Fruit fly (Drosophila melanogaster) whole organism, embryonic: ENCODE results near the gene CG11560.

Experiments
- Adf1 ChIP-seq: fragments of 200-800 bp; sonication (Bioruptor generic); IDR thresholded peaks from 2 replicates; pipeline ENCODE4 v1.3.6; 2022; ENCODE audit warnings: missing biosample characterization, missing genetic modification characterization
- Aef1 ChIP-seq: fragments of 200-800 bp; sonication (Bioruptor generic); IDR thresholded peaks from 3 replicates; pipeline ENCODE4 v1.3.6; 2022; ENCODE audit warnings: missing biosample characterization, missing genetic modification characterization
- Asciz ChIP-seq: fragments of 200-800 bp; sonication (Bioruptor generic); optimal IDR thresholded peaks from 2 replicates; lab custom pipeline; 2017; ENCODE audit warnings: missing biosample characterization, mild to moderate bottlenecking, missing genetic modification characterization, missing genetic modification reagents
- Bgb ChIP-seq: fragments of 200-800 bp; sonication (Bioruptor generic); IDR thresholded peaks from 2 replicates; pipeline ENCODE4 v1.3.6; 2022; ENCODE audit warnings: missing biosample characterization, missing genetic modification characterization; ENCODE audit not compliant: partially characterized antibody
- CG10147 ChIP-seq: fragments of 200-800 bp; sonication (Bioruptor generic); optimal IDR thresholded peaks from 2 replicates; lab custom pipeline; 2019; ENCODE audit warnings: missing biosample characterization, mild to moderate bottlenecking, missing genetic modification characterization, moderate library complexity
- CG10267 ChIP-seq: fragments of 200-800 bp; sonication (Bioruptor generic); optimal IDR thresholded peaks from 2 replicates; lab custom pipeline; 2018; ENCODE audit warnings: missing biosample characterization, mild to moderate bottlenecking, missing genetic modification characterization, moderate library complexity
- CG10274 ChIP-seq: fragments of 200-800 bp; sonication (Bioruptor generic); optimal IDR thresholded peaks from 3 replicates; lab custom pipeline; 2017; ENCODE audit warnings: missing biosample characterization, mild to moderate bottlenecking, missing genetic modification characterization
- CG11456 ChIP-seq: fragments of 200-800 bp; sonication (Bioruptor generic); IDR thresholded peaks from 3 replicates; pipeline ENCODE4 v1.3.6; 2022; ENCODE audit warnings: missing biosample characterization, missing genetic modification characterization
- CG12155 ChIP-seq: fragments of 200-800 bp; sonication (Bioruptor generic); optimal IDR thresholded peaks from 3 replicates; lab custom pipeline; 2016; ENCODE audit warnings: missing biosample characterization, missing genetic modification characterization
- CG12219 ChIP-seq: fragments of 200-800 bp; sonication (Bioruptor generic); optimal IDR thresholded peaks from 3 replicates; lab custom pipeline; 2018; ENCODE audit warnings: missing biosample characterization, mild to moderate bottlenecking, missing genetic modification characterization
- CG13296 ChIP-seq: fragments of 200-800 bp; sonication (Bioruptor generic); optimal IDR thresholded peaks from 3 replicates; lab custom pipeline; 2018; ENCODE audit warnings: missing biosample characterization, mild to moderate bottlenecking, missing genetic modification characterization
- CG13624 ChIP-seq: fragments of 200-800 bp; sonication (Bioruptor generic); optimal IDR thresholded peaks from 2 replicates; lab custom pipeline; 2016; ENCODE audit warnings: missing biosample characterization, missing genetic modification characterization
- CG16779 ChIP-seq: fragments of 200-800 bp; sonication (Bioruptor generic); IDR thresholded peaks from 2 replicates; pipeline ENCODE4 v1.3.6; 2022; ENCODE audit warnings: missing biosample characterization, missing genetic modification characterization
- CG16863 ChIP-seq: fragments of 200-800 bp; sonication (Bioruptor generic); optimal IDR thresholded peaks from 3 replicates; lab custom pipeline; 2016; ENCODE audit warnings: missing biosample characterization, missing genetic modification characterization
- CG1792 ChIP-seq: fragments of 200-800 bp; sonication (Bioruptor generic); optimal IDR thresholded peaks from 2 replicates; lab custom pipeline; 2016; ENCODE audit warnings: missing biosample characterization, missing genetic modification characterization
- CG2875 ChIP-seq: fragments of 200-800 bp; sonication (Bioruptor generic); optimal IDR thresholded peaks from 2 replicates; lab custom pipeline; 2017; ENCODE audit warnings: missing biosample characterization, mild to moderate bottlenecking, missing genetic modification characterization, missing genetic modification reagents
- CG31365 ChIP-seq: fragments of 200-800 bp; sonication (Bioruptor generic); optimal IDR thresholded peaks from 2 replicates; lab custom pipeline; 2018; ENCODE audit warnings: missing biosample characterization, mild to moderate bottlenecking, missing genetic modification characterization
- CG3163 ChIP-seq: fragments of 200-800 bp; sonication (Bioruptor generic); optimal IDR thresholded peaks from 3 replicates; lab custom pipeline; 2016; ENCODE audit warnings: missing biosample characterization, missing genetic modification characterization
- CG33213 ChIP-seq: fragments of 200-800 bp; sonication (Bioruptor generic); optimal IDR thresholded peaks from 3 replicates; lab custom pipeline; 2016; ENCODE audit warnings: missing biosample characterization, missing genetic modification characterization
- CG34224 ChIP-seq: fragments of 200-800 bp; sonication (Bioruptor generic); IDR thresholded peaks from 3 replicates; pipeline ENCODE4 v1.3.6; 2022; ENCODE audit warnings: missing biosample characterization, missing genetic modification characterization; ENCODE audit not compliant: partially characterized antibody
- CG4282 ChIP-seq: fragments of 200-800 bp; sonication (Bioruptor generic); optimal IDR thresholded peaks from 2 replicates; lab custom pipeline; 2016; ENCODE audit warnings: missing biosample characterization, missing genetic modification characterization
- CG4820 ChIP-seq: fragments of 200-800 bp; sonication (Bioruptor generic); optimal IDR thresholded peaks from 3 replicates; lab custom pipeline; 2016; ENCODE audit warnings: missing biosample characterization, missing genetic modification characterization
- CG8359 ChIP-seq: fragments of 200-800 bp; sonication (Bioruptor generic); optimal IDR thresholded peaks from 2 replicates; lab custom pipeline; 2017; ENCODE audit warnings: missing biosample characterization, mild to moderate bottlenecking, missing genetic modification characterization, borderline replicate concordance
- CG8388 ChIP-seq: fragments of 200-800 bp; sonication (Bioruptor generic); optimal IDR thresholded peaks from 2 replicates; lab custom pipeline; 2019; ENCODE audit warnings: missing biosample characterization, mild to moderate bottlenecking, missing genetic modification characterization, moderate library complexity
- CG9437 ChIP-seq: fragments of 200-800 bp; sonication (Bioruptor generic); optimal IDR thresholded peaks from 2 replicates; lab custom pipeline; 2018; ENCODE audit warnings: missing biosample characterization, mild to moderate bottlenecking, missing genetic modification characterization
- CG9817 ChIP-seq: fragments of 200-800 bp; sonication (Bioruptor generic); optimal IDR thresholded peaks from 2 replicates; lab custom pipeline; 2018; ENCODE audit warnings: missing biosample characterization, mild to moderate bottlenecking, missing genetic modification characterization, moderate library complexity
- CG9932 ChIP-seq: fragments of 200-800 bp; sonication (Bioruptor generic); IDR thresholded peaks from 2 replicates; pipeline ENCODE4 v1.3.6; 2022; ENCODE audit warnings: missing biosample characterization, missing genetic modification characterization
- CHES-1-like ChIP-seq: fragments of 200-800 bp; sonication (Bioruptor generic); optimal IDR thresholded peaks from 2 replicates; lab custom pipeline; 2016; ENCODE audit warnings: missing biosample characterization, missing genetic modification characterization
- E2f1 ChIP-seq: fragments of 200-800 bp; sonication (Bioruptor generic); IDR thresholded peaks from 2 replicates; pipeline ENCODE4 v1.3.6; 2022; ENCODE audit warnings: missing biosample characterization, missing genetic modification characterization
- HHEX ChIP-seq: fragments of 200-800 bp; sonication (Bioruptor generic); optimal IDR thresholded peaks from 3 replicates; lab custom pipeline; 2017; ENCODE audit warnings: missing biosample characterization, mild to moderate bottlenecking, missing genetic modification characterization, missing genetic modification reagents
- Hand ChIP-seq: fragments of 200-800 bp; sonication (Bioruptor generic); optimal IDR thresholded peaks from 2 replicates; lab custom pipeline; 2017; ENCODE audit warnings: mild to moderate bottlenecking, missing biosample characterization, missing genetic modification reagents, missing genetic modification characterization
- Kr ChIP-seq: fragments of 200-800 bp; sonication (Bioruptor generic); optimal IDR thresholded peaks from 2 replicates; lab custom pipeline; 2017; ENCODE audit warnings: missing biosample characterization, mild to moderate bottlenecking, missing genetic modification characterization
- NFAT ChIP-seq: fragments of 200-800 bp; sonication (Bioruptor generic); IDR thresholded peaks from 2 replicates; pipeline ENCODE4 v1.3.6; 2022; ENCODE audit warnings: missing biosample characterization, missing genetic modification characterization
- PHDP ChIP-seq: fragments of 200-800 bp; sonication (Bioruptor generic); optimal IDR thresholded peaks from 3 replicates; lab custom pipeline; 2018; ENCODE audit warnings: missing biosample characterization, mild to moderate bottlenecking, missing genetic modification characterization, moderate library complexity
- Sry-δ ChIP-seq: fragments of 200-800 bp; sonication (Bioruptor generic); optimal IDR thresholded peaks from 2 replicates; lab custom pipeline; 2016; ENCODE audit warnings: missing biosample characterization, missing genetic modification characterization
- YL-1 ChIP-seq: fragments of 200-800 bp; sonication (Bioruptor generic); optimal IDR thresholded peaks from 3 replicates; lab custom pipeline; 2017; ENCODE audit warnings: missing biosample characterization, mild to moderate bottlenecking, missing genetic modification characterization
- bcd ChIP-seq: fragments of 200-800 bp; sonication (Bioruptor generic); optimal IDR thresholded peaks from 2 replicates; lab custom pipeline; 2017; ENCODE audit warnings: missing biosample characterization, mild to moderate bottlenecking, missing genetic modification characterization
- btn ChIP-seq: fragments of 200-800 bp; sonication (Bioruptor generic); optimal IDR thresholded peaks from 2 replicates; lab custom pipeline; 2016; ENCODE audit warnings: missing biosample characterization, missing genetic modification characterization
- cas ChIP-seq: fragments of 200-800 bp; sonication (Bioruptor generic); IDR thresholded peaks from 2 replicates; pipeline ENCODE4 v1.3.6; 2022; ENCODE audit warnings: missing biosample characterization, missing genetic modification characterization
- ci ChIP-seq: fragments of 200-800 bp; sonication (Bioruptor generic); IDR thresholded peaks from 3 replicates; pipeline ENCODE4 v1.3.6; 2022; ENCODE audit warnings: missing biosample characterization, missing genetic modification characterization
- dati ChIP-seq: fragments of 200-800 bp; sonication (Bioruptor generic); IDR thresholded peaks from 2 replicates; pipeline ENCODE4 v1.3.6; 2022; ENCODE audit warnings: missing biosample characterization, missing genetic modification characterization
- en ChIP-seq: fragments of 200-800 bp; sonication (Bioruptor generic); optimal IDR thresholded peaks from 2 replicates; lab custom pipeline; 2016; ENCODE audit warnings: missing biosample characterization, missing genetic modification characterization
- fd102C ChIP-seq: fragments of 200-800 bp; sonication (Bioruptor generic); optimal IDR thresholded peaks from 2 replicates; lab custom pipeline; 2018; ENCODE audit warnings: missing biosample characterization, mild to moderate bottlenecking, missing genetic modification characterization, moderate library complexity
- grn ChIP-seq: fragments of 200-800 bp; sonication (Bioruptor generic); optimal IDR thresholded peaks from 3 replicates; lab custom pipeline; 2017; ENCODE audit warnings: missing biosample characterization, missing genetic modification characterization
- insv ChIP-seq, 2 experiments: fragments of 200-800 bp; sonication (Bioruptor generic); optimal IDR thresholded peaks; 3 replicates each; lab custom pipeline; 2016 to 2018; ENCODE audit warnings: missing biosample characterization in 2 of 2, missing genetic modification characterization in 2 of 2
- jing ChIP-seq: fragments of 200-800 bp; sonication (Bioruptor generic); optimal IDR thresholded peaks from 2 replicates; lab custom pipeline; 2018; ENCODE audit warnings: missing biosample characterization, mild to moderate bottlenecking, missing genetic modification characterization
- pan ChIP-seq, 4 experiments: fragments of >200 bp in 3 of 4; fragments of 200-800 bp in 1 of 4; sonication (Bioruptor generic) in 1 of 4; optimal IDR thresholded peaks in 3 of 4; IDR thresholded peaks in 1 of 4; 2 replicates each; pipeline versions ENCODE4 v1.3.6 to Lab custom; 2017 to 2022; ENCODE audit warnings: missing biosample characterization in 2 of 4, missing genetic modification characterization in 2 of 4, mixed read lengths in 1 of 4
- pum ChIP-seq: fragments of 200-800 bp; sonication (Bioruptor generic); optimal IDR thresholded peaks from 2 replicates; lab custom pipeline; 2016; ENCODE audit warnings: missing biosample characterization, missing genetic modification characterization
- repo ChIP-seq: fragments of 200-800 bp; sonication (Bioruptor generic); optimal IDR thresholded peaks from 2 replicates; lab custom pipeline; 2016; ENCODE audit warnings: missing biosample characterization, missing genetic modification characterization
- row ChIP-seq: fragments of 200-800 bp; sonication (Bioruptor generic); IDR thresholded peaks from 3 replicates; pipeline ENCODE4 v1.3.6; 2022; ENCODE audit warnings: missing biosample characterization, missing genetic modification characterization
- salm ChIP-seq: fragments of 200-800 bp; sonication (Bioruptor generic); optimal IDR thresholded peaks from 2 replicates; lab custom pipeline; 2018; ENCODE audit warnings: missing biosample characterization, mild to moderate bottlenecking, missing genetic modification characterization

The CG11560 gene

dm6 chr3L:12136630-12137029, 16.8 kb downstream of the CG11560 start, which contains the start of the genes CG5645 and Atg12 (continued):
- TF ChIP-seq CG4282 (no peak), CG8359 (GFP tag; lab: Kevin White, UChicago) (no peak), en (GFP tag; lab: Kevin White, UChicago) (no peak), CG33213 (no peak), CG9817 (tag; lab: Kevin White, UChicago) (peak; percentile 61), dati (GFP tag; lab: Robert Waterston, UW) (no peak), insv (GFP tag; optimal IDR thresholded peaks at IDR 0.05; lab: Kevin White, UChicago) (no peak), YL-1 (peak; percentile 22), CG10274 (GFP tag; lab: Kevin White, UChicago) (no peak), Hand (no peak), CG13624 (no peak), PHDP (tag; lab: Kevin White, UChicago) (peak; percentile 54), ci (GFP tag; lab: Robert Waterston, UW) (no peak), CG3163 (GFP tag; lab: Kevin White, UChicago) (no peak), CG10267 (tag; lab: Kevin White, UChicago) (peak; percentile 78), CG31365 (tag; lab: Kevin White, UChicago) (no peak), Bgb (GFP tag; lab: Robert Waterston, UW) (peak; percentile 77), row (GFP tag; lab: Robert Waterston, UW) (peak; percentile 88), cas (peak; percentile 29; the same call in 1 of the 2 replicates), Sry-δ (peak; percentile 85), CG2875 (GFP tag; lab: Kevin White, UChicago) (no peak), fd102C (no peak), grn (no peak), CG10147 (GFP tag; lab: Kevin White, UChicago) (peak; percentile 10), CG12219 (GFP tag; lab: Kevin White, UChicago) (no peak), Kr (GFP tag; lab: Kevin White, UChicago) (no peak), pan (optimal IDR thresholded peaks at IDR 0.05; lab: Kevin White, UChicago) (no peak), pan (GFP tag; optimal IDR thresholded peaks at IDR 0.05 in 1 of 2, IDR thresholded peaks at IDR 0.05 in 1 of 2) (peak in 1 of 2 experiments; percentile 69), NFAT (GFP tag; lab: Robert Waterston, UW) (no peak), HHEX (GFP tag; lab: Kevin White, UChicago) (no peak), CG9932 (GFP tag; lab: Robert Waterston, UW) (peak; percentile 70), salm (tag; lab: Kevin White, UChicago) (no peak), CG34224 (peak; percentile 82), CG9437 (GFP tag; lab: Kevin White, UChicago) (no peak), CG16779 (GFP tag; lab: Robert Waterston, UW) (no peak), btn (no peak), CG12155 (peak; percentile 41), CG13296 (GFP tag; lab: Kevin White, UChicago) (peak; percentile 84), bcd (GFP tag; lab: Kevin White, UChicago) (peak; percentile 39), CG11456 (GFP tag; lab: Robert Waterston, UW) (no peak), Adf1 (GFP tag; lab: Robert Waterston, UW) (no peak), E2f1 (GFP tag; lab: Robert Waterston, UW) (peak; percentile 18; the same call in 1 of the 2 replicates), CG8388 (GFP tag; lab: Kevin White, UChicago) (peak; percentile 64), pum (GFP tag; lab: Kevin White, UChicago) (no peak), CG16863 (GFP tag; lab: Kevin White, UChicago) (no peak), jing (GFP tag; lab: Kevin White, UChicago) (no peak), Asciz (GFP tag; lab: Kevin White, UChicago) (no peak), CG4820 (peak; percentile 60), CHES-1-like (no peak), CG1792 (no peak), Aef1 (no peak), repo (GFP tag; lab: Kevin White, UChicago) (no peak)
